Worm (Caenorhabditis elegans) whole organism, L4 larva: Measurements from ENCODE around the gene tpst-2.
A peak's percentile ranks its signal among the peaks of the same experiment; 100 is the strongest.

Experiments used
- F37D6.2 ChIP-seq: sonication (generic microtip); optimal IDR thresholded peaks from 2 replicates; lab custom pipeline; 2016; ENCODE audit warnings: mild to moderate bottlenecking, missing genetic modification characterization, missing compliant biosample characterization
- F44E2.7 ChIP-seq: fragments of 200-800 bp; sonication (Bioruptor generic); IDR thresholded peaks from 2 replicates; pipeline ENCODE4 v2.1.2; 2022; ENCODE audit warnings: missing genetic modification characterization, missing compliant biosample characterization
- F49E8.2 ChIP-seq: sonication (generic microtip); optimal IDR thresholded peaks from 2 replicates; lab custom pipeline; 2016; ENCODE audit warnings: missing compliant biosample characterization, mild to moderate bottlenecking, missing genetic modification characterization, borderline replicate concordance
- T20F7.1 ChIP-seq: fragments of 200-800 bp; sonication (Bioruptor generic); optimal IDR thresholded peaks from 2 replicates; lab custom pipeline; 2018; ENCODE audit warnings: mild to moderate bottlenecking, missing genetic modification characterization, missing compliant biosample characterization
- T26A8.4 ChIP-seq: fragments of 200-800 bp; sonication (Bioruptor generic); IDR thresholded peaks from 2 replicates; pipeline ENCODE4 v1.3.6; 2022; ENCODE audit warnings: missing genetic modification characterization, missing compliant biosample characterization
- Y105C5A.15 ChIP-seq: fragments of 200-800 bp; sonication (Bioruptor generic); IDR thresholded peaks from 2 replicates; pipeline ENCODE4 v1.3.6; 2022; ENCODE audit warnings: missing genetic modification characterization, missing compliant biosample characterization
- Y75B8A.6 ChIP-seq: fragments of 200-800 bp; sonication (Bioruptor generic); IDR thresholded peaks from 2 replicates; pipeline ENCODE4 v1.3.6; 2022; ENCODE audit warnings: missing genetic modification reagents, missing genetic modification characterization, missing compliant biosample characterization
- aha-1 ChIP-seq: fragments of 150-350 bp; peaks from one replicate; lab custom pipeline; 2014; ENCODE audit warnings: missing biosample characterization, missing genetic modification characterization
- aly-2 ChIP-seq: sonication (generic microtip); optimal IDR thresholded peaks from 2 replicates; lab custom pipeline; 2018; ENCODE audit warnings: missing biosample characterization, missing genetic modification characterization
- ama-1 ChIP-seq: fragments of 150-350 bp; optimal IDR thresholded peaks from 2 replicates; lab custom pipeline; 2014; ENCODE audit warnings: inconsistent platforms, mixed read lengths
- attf-4 ChIP-seq: sonication (generic microtip); optimal IDR thresholded peaks from 3 replicates; lab custom pipeline; 2017; ENCODE audit warnings: missing biosample characterization, missing genetic modification characterization
- ceh-28 ChIP-seq: fragments of 150-350 bp; optimal IDR thresholded peaks from 2 replicates; lab custom pipeline; 2014; ENCODE audit warnings: missing biosample characterization, missing genetic modification reagents, missing genetic modification characterization
- ceh-32 ChIP-seq: sonication (generic microtip); optimal IDR thresholded peaks from 2 replicates; lab custom pipeline; 2016; ENCODE audit warnings: mild to moderate bottlenecking, missing genetic modification characterization, missing compliant biosample characterization; ENCODE audit not compliant: poor library complexity
- ces-1 ChIP-seq: fragments of 150-350 bp; sonication (generic microtip); optimal IDR thresholded peaks from 4 replicates; lab custom pipeline; 2014; ENCODE audit warnings: missing biosample characterization, missing genetic modification reagents, missing genetic modification characterization
- ctbp-1 ChIP-seq: fragments of 200-800 bp; sonication (Bioruptor generic); IDR thresholded peaks from 2 replicates; pipeline ENCODE4 v1.3.6; 2022; ENCODE audit warnings: missing genetic modification reagents, missing genetic modification characterization, missing compliant biosample characterization
- daf-16 ChIP-seq, 3 experiments: sonication (generic microtip); optimal IDR thresholded peaks; 2 replicates each; lab custom pipeline; 2016 to 2017; ENCODE audit warnings: missing genetic modification characterization in 3 of 3, missing genetic modification reagents in 3 of 3, mild to moderate bottlenecking in 2 of 3, missing compliant biosample characterization in 2 of 3, missing biosample characterization in 1 of 3, moderate library complexity in 1 of 3
- dmd-8 ChIP-seq: fragments of 200-800 bp; sonication (Bioruptor generic); IDR thresholded peaks from 2 replicates; pipeline ENCODE4 v1.3.6; 2022; ENCODE audit warnings: missing genetic modification characterization, missing compliant biosample characterization
- dmd-9 ChIP-seq: fragments of 200-800 bp; sonication (Bioruptor generic); IDR thresholded peaks from 2 replicates; pipeline ENCODE4 v1.3.6; 2022; ENCODE audit warnings: missing genetic modification reagents, missing genetic modification characterization, missing compliant biosample characterization
- duxl-1 ChIP-seq: sonication (generic microtip); optimal IDR thresholded peaks from 2 replicates; lab custom pipeline; 2016; ENCODE audit warnings: mild to moderate bottlenecking, missing genetic modification characterization, moderate library complexity, missing compliant biosample characterization; ENCODE audit not compliant: poor library complexity
- gei-8 ChIP-seq: fragments of 200-800 bp; sonication (Bioruptor generic); optimal IDR thresholded peaks from 2 replicates; lab custom pipeline; 2018; ENCODE audit warnings: mild to moderate bottlenecking, missing genetic modification characterization, missing compliant biosample characterization
- lin-1 ChIP-seq: fragments of 200-800 bp; sonication (Bioruptor generic); IDR thresholded peaks from 2 replicates; pipeline ENCODE4 v1.3.6; 2022; ENCODE audit warnings: missing genetic modification reagents, missing genetic modification characterization, missing compliant biosample characterization
- lin-15B ChIP-seq: fragments of 150-350 bp; sonication (generic microtip); optimal IDR thresholded peaks from 3 replicates; lab custom pipeline; 2014; ENCODE audit warnings: missing biosample characterization, missing genetic modification characterization
- lin-38 ChIP-seq: fragments of 200-800 bp; sonication (Bioruptor generic); IDR thresholded peaks from 2 replicates; pipeline ENCODE4 v1.3.6; 2022; ENCODE audit warnings: missing genetic modification reagents, missing genetic modification characterization, missing compliant biosample characterization
- lin-39 ChIP-seq: fragments of 150-350 bp; optimal IDR thresholded peaks from 2 replicates; lab custom pipeline; 2014; ENCODE audit warnings: missing biosample characterization, missing genetic modification reagents, missing genetic modification characterization
- lir-3 ChIP-seq: sonication (generic microtip); optimal IDR thresholded peaks from 2 replicates; lab custom pipeline; 2016; ENCODE audit warnings: mild to moderate bottlenecking, missing genetic modification characterization, missing compliant biosample characterization
- lsy-2 ChIP-seq, 2 experiments: fragments of 150-350 bp in 1 of 2; sonication (generic microtip) in 1 of 2; optimal IDR thresholded peaks; 2 replicates each; lab custom pipeline; 2014 to 2017; ENCODE audit warnings: missing biosample characterization in 2 of 2, missing genetic modification characterization in 2 of 2
- nhr-28 ChIP-seq: fragments of 150-350 bp; optimal IDR thresholded peaks from 2 replicates; lab custom pipeline; 2014; ENCODE audit warnings: missing biosample characterization, missing genetic modification characterization
- nhr-41 ChIP-seq: fragments of 200-800 bp; sonication (Bioruptor generic); IDR thresholded peaks from 2 replicates; pipeline ENCODE4 v1.3.6; 2022; ENCODE audit warnings: missing genetic modification reagents, missing genetic modification characterization, missing compliant biosample characterization
- nhr-76 ChIP-seq: fragments of 150-350 bp; optimal IDR thresholded peaks from 2 replicates; lab custom pipeline; 2014; ENCODE audit warnings: missing biosample characterization, missing genetic modification characterization
- pha-4 ChIP-seq, 2 experiments: fragments of 150-350 bp in 1 of 2; fragments of 200-800 bp in 1 of 2; sonication (Bioruptor generic) in 1 of 2; IDR thresholded peaks in 1 of 2; optimal IDR thresholded peaks in 1 of 2; 2 replicates each; pipeline versions ENCODE4 v1.3.6 to Lab custom; 2014 to 2022; ENCODE audit warnings: missing genetic modification characterization in 2 of 2, missing genetic modification reagents in 2 of 2, missing biosample characterization in 1 of 2, missing compliant biosample characterization in 1 of 2
- saeg-2 ChIP-seq: fragments of 200-800 bp; sonication (Bioruptor generic); IDR thresholded peaks from 2 replicates; pipeline ENCODE4 v1.3.6; 2022; ENCODE audit warnings: missing genetic modification reagents, missing genetic modification characterization, missing compliant biosample characterization
- set-16 ChIP-seq: fragments of 200-800 bp; sonication (Bioruptor generic); IDR thresholded peaks from 2 replicates; pipeline ENCODE4 v1.3.6; 2022; ENCODE audit warnings: missing genetic modification reagents, missing genetic modification characterization, missing compliant biosample characterization
- spr-1 ChIP-seq: sonication (generic microtip); optimal IDR thresholded peaks from 2 replicates; lab custom pipeline; 2016; ENCODE audit warnings: mild to moderate bottlenecking, missing genetic modification characterization, missing compliant biosample characterization
- tag-97 ChIP-seq: fragments of 200-800 bp; sonication (Bioruptor generic); IDR thresholded peaks from 2 replicates; pipeline ENCODE4 v1.3.6; 2022; ENCODE audit warnings: missing genetic modification characterization, missing compliant biosample characterization
- zag-1 ChIP-seq: fragments of 150-350 bp; optimal IDR thresholded peaks from 2 replicates; lab custom pipeline; 2014; ENCODE audit warnings: missing biosample characterization, missing genetic modification characterization

Gene tpst-2

ce11 chrIII:773114-773513 lies 2.1 kb downstream of the tpst-2 start, which contains the start of gene cyn-6:
Gene cyn-6 (plus strand): TSS chrIII:773414.
- no peak for TF ChIP-seq Y105C5A.15 (GFP tag; lab: Robert Waterston, UW)
- TF ChIP-seq T26A8.4 (GFP tag; lab: Robert Waterston, UW) = no peak
- no peak for TF ChIP-seq ceh-28 (tag; lab: Kevin White, UChicago)
- no peak for TF ChIP-seq T20F7.1 (GFP tag; lab: Kevin White, UChicago)
- no peak for TF ChIP-seq Y75B8A.6 (GFP tag; lab: Robert Waterston, UW)
- TF ChIP-seq nhr-28 (tag; lab: Kevin White, UChicago) = no peak
- TF ChIP-seq zag-1 (tag; lab: Kevin White, UChicago) = no peak
- no peak for TF ChIP-seq saeg-2 (GFP tag; lab: Robert Waterston, UW)
- no peak for TF ChIP-seq lin-39 (tag; lab: Kevin White, UChicago)
- TF ChIP-seq tag-97 (GFP tag; lab: Robert Waterston, UW) = no peak
- no peak for TF ChIP-seq aly-2 (tag; lab: Kevin White, UChicago)
- no peak for TF ChIP-seq lin-1 (GFP tag; lab: Robert Waterston, UW)
- TF ChIP-seq lin-15B (tag; lab: Kevin White, UChicago) = no peak
- no peak for TF ChIP-seq pha-4 (GFP tag; IDR thresholded peaks at IDR 0.05; lab: Robert Waterston, UW)
- TF ChIP-seq pha-4 (tag; optimal IDR thresholded peaks at IDR 0.05; lab: Kevin White, UChicago) = no peak
- no peak for TF ChIP-seq attf-4 (tag; lab: Kevin White, UChicago)
- TF ChIP-seq lin-38 (GFP tag; lab: Robert Waterston, UW) = no peak
- no peak for TF ChIP-seq lsy-2 (tag; optimal IDR thresholded peaks at IDR 0.05; lab: Kevin White, UChicago)
- TF ChIP-seq ama-1 = no peak
- no peak for TF ChIP-seq F44E2.7 (GFP tag; lab: Robert Waterston, UW)
- TF ChIP-seq, all 104 proteins: peak for 0

ce11 chrIII:775443-775842 lies 4.4 kb downstream of the tpst-2 start:
- TF ChIP-seq F49E8.2 (tag; lab: Kevin White, UChicago) (no peak), aha-1 (peak; percentile 55)
- TF ChIP-seq, all 104 proteins: peak for 1

- no peak for TF ChIP-seq dmd-9
- no peak for TF ChIP-seq lir-3
- TF ChIP-seq duxl-1 (tag; lab: Kevin White, UChicago) = no peak
- no peak for TF ChIP-seq set-16
- no peak for TF ChIP-seq ces-1 (GFP tag; lab: Kevin White, UChicago)
- no peak for TF ChIP-seq dmd-8
- TF ChIP-seq nhr-76 (tag; lab: Kevin White, UChicago) = no peak
- TF ChIP-seq ceh-32 (tag; lab: Kevin White, UChicago) = no peak
- no peak for TF ChIP-seq nhr-41 (GFP tag; lab: Robert Waterston, UW)
- TF ChIP-seq Y105C5A.15 (GFP tag; lab: Robert Waterston, UW) = no peak
- no peak for TF ChIP-seq ctbp-1 (GFP tag; lab: Robert Waterston, UW)
- TF ChIP-seq daf-16 (GFP tag; optimal IDR thresholded peaks at IDR 0.05; lab: Kevin White, UChicago) = no peak
- TF ChIP-seq daf-16 (tag; optimal IDR thresholded peaks at IDR 0.05; lab: Kevin White, UChicago) = no peak
Measured at ce11 chrIII:778771-779170, 7.7 kb downstream of the tpst-2 start, which contains the start of gene alh-11. Gene alh-11 (minus strand): TSS chrIII:778871.

- TF ChIP-seq gei-8 (no peak), spr-1 (tag; lab: Kevin White, UChicago) (no peak), lin-38 (GFP tag; lab: Robert Waterston, UW) (peak; percentile 14; the same call in 1 of the 2 replicates), F37D6.2 (tag; lab: Kevin White, UChicago) (no peak), aha-1 (peak; percentile 51), dmd-9 (no peak)
Measured at ce11 chrIII:782503-782902, 11.4 kb downstream of the tpst-2 start.
